Worm (Caenorhabditis elegans) whole organism, mixed stage, embryonic: ENCODE measurements around the gene hars-1.

ENCODE experiments used
- blmp-1 ChIP-seq: fragments of 150-350 bp; optimal IDR thresholded peaks from 2 replicates; lab custom pipeline; 2014; ENCODE audit warnings: missing biosample characterization, missing genetic modification characterization
- elt-3 ChIP-seq: fragments of 150-350 bp; optimal IDR thresholded peaks from 2 replicates; lab custom pipeline; 2014; ENCODE audit warnings: missing biosample characterization, missing genetic modification characterization
- lin-13 ChIP-seq: fragments of 150-350 bp; optimal IDR thresholded peaks from 2 replicates; lab custom pipeline; 2014; ENCODE audit warnings: missing biosample characterization, missing genetic modification characterization
- sem-2 ChIP-seq: fragments of 200-800 bp; sonication (Bioruptor generic); optimal IDR thresholded peaks from 2 replicates; lab custom pipeline; 2018; ENCODE audit warnings: mild to moderate bottlenecking, missing genetic modification characterization, missing compliant biosample characterization
- unc-62 ChIP-seq: fragments of 150-350 bp; optimal IDR thresholded peaks from 2 replicates; lab custom pipeline; 2014; ENCODE audit warnings: missing biosample characterization, missing genetic modification reagents, missing genetic modification characterization
- zip-8 ChIP-seq: fragments of 150-350 bp; optimal IDR thresholded peaks from 2 replicates; lab custom pipeline; 2014; ENCODE audit warnings: missing biosample characterization, missing genetic modification characterization
- ztf-11 ChIP-seq: fragments of 150-350 bp; optimal IDR thresholded peaks from 2 replicates; lab custom pipeline; 2014; ENCODE audit warnings: missing biosample characterization, missing genetic modification characterization

ce11 chrIV:10880264-10880663, 21.5 kb downstream of the hars-1 start, which contains the start of gene fipr-15:
- TF ChIP-seq sem-2 (GFP tag; lab: Kevin White, UChicago) (no peak), unc-62 (GFP tag; lab: Kevin White, UChicago) (no peak), elt-3 (tag; lab: Kevin White, UChicago) (no peak), zip-8 (tag; lab: Kevin White, UChicago) (no peak), ztf-11 (no peak), blmp-1 (no peak), lin-13 (no peak)
